Worm (Caenorhabditis elegans): ENCODE data around the gene pqn-83.

Gene pqn-83

DNA sequence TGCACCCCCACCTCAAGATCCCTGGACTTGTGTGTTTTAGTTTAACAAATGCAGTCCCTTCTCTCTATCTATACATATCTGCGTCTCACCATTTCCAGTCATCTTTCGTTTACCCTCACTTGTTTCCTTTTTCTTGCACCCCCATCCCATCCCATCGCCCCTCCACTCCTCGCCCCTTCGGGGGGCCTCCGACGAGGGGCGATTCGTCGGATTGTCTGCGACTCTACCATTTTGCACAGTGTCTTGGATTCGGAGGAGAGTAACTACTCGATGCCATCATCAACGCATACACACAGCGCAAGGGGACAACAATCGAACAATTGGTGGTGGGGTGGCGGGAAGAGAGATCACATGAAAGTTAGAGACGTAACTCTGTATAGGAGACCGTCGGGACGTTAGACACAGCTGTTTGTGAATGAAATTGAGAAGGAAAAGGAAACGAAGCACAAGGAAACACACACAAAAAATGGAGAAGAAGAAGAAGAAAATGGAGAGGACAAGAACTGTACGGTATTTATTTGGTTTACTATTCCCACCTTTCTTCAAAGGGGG lies 36.8 kb downstream of the pqn-83 start (continued):
- TF ChIP-seq Y105C5A.15 (GFP tag; IDR thresholded peaks at IDR 0.05) (0 out of 2 replicates have a peak, but pooled peaks have one; percentile 51), sdz-12 (GFP tag; optimal IDR thresholded peaks at IDR 0.05) (peak; percentile 2), ZK546.5 (tag; optimal IDR thresholded peaks at IDR 0.05) (no peak), egl-43 (GFP tag; IDR thresholded peaks at IDR 0.05) (peak; percentile 85), hlh-30 (tag; optimal IDR thresholded peaks at IDR 0.05; ENCODE audit: insufficient read depth) (peak; percentile 97), zfp-3 (GFP tag; conservative IDR thresholded peaks at IDR 0.05) (no peak), Y48G9A.11 (GFP tag; IDR thresholded peaks at IDR 0.05) (no peak), ceh-28 (tag; optimal IDR thresholded peaks at IDR 0.05) (peak; percentile 82), ceh-32 (tag; optimal IDR thresholded peaks at IDR 0.05; ENCODE audit: poor library complexity) (peak; percentile 27), ces-1 (GFP tag; optimal IDR thresholded peaks at IDR 0.05) (peak; percentile 51), ceh-20 (GFP tag; IDR thresholded peaks at IDR 0.05) (peak; percentile 89), dmd-8 (GFP tag; IDR thresholded peaks at IDR 0.05) (0 out of 2 replicates have a peak, but pooled peaks have one; percentile 40), daf-16 (GFP tag; optimal IDR thresholded peaks at IDR 0.05) (peak; percentile 31 to 77), daf-16 (tag; optimal IDR thresholded peaks at IDR 0.05) (peak; percentile 84), unc-62 (GFP tag; optimal IDR thresholded peaks at IDR 0.05 in 1 of 2) (peak in 1 of 2 experiments; percentile 97), unc-62 (tag; optimal IDR thresholded peaks at IDR 0.05) (peak; percentile 71), zag-1 (tag; optimal IDR thresholded peaks at IDR 0.05) (peak; percentile 28), madf-5 (GFP tag; IDR thresholded peaks at IDR 0.05) (no peak), gei-8 (GFP tag; optimal IDR thresholded peaks at IDR 0.05) (peak; percentile 37), ztf-11 (tag; optimal IDR thresholded peaks at IDR 0.05) (no peak), ceh-44 (GFP tag; IDR thresholded peaks at IDR 0.05) (no peak), daf-12 (tag; optimal IDR thresholded peaks at IDR 0.05) (no peak), hif-1 (tag; optimal IDR thresholded peaks at IDR 0.05) (peak; percentile 9 to 67), lir-3 (tag; optimal IDR thresholded peaks at IDR 0.05) (no peak), egl-27 (tag; optimal IDR thresholded peaks at IDR 0.05) (no peak), pha-4 (GFP tag; IDR thresholded peaks at IDR 0.05) (peak; percentile 47; the same call in 1 of the 2 replicates), pha-4 (tag; optimal IDR thresholded peaks at IDR 0.05) (peak; percentile 46), spr-3 (GFP tag; optimal IDR thresholded peaks at IDR 0.05) (peak; percentile 22), attf-4 (tag; optimal IDR thresholded peaks at IDR 0.05) (peak; percentile 29), mdt-29 (GFP tag; IDR thresholded peaks at IDR 0.05) (peak; percentile 21; the same call in 1 of the 2 replicates), nhr-76 (tag; optimal IDR thresholded peaks at IDR 0.05) (no peak), madf-9 (GFP tag; conservative IDR thresholded peaks at IDR 0.05) (0 out of 2 replicates have a peak, but pooled peaks have one; percentile 54), lim-7 (GFP tag; IDR thresholded peaks at IDR 0.05) (peak; percentile 19; the same call in 1 of the 2 replicates), daf-19 (GFP tag; conservative IDR thresholded peaks at IDR 0.05) (no peak), aly-2 (tag; optimal IDR thresholded peaks at IDR 0.05) (no peak), rbr-2 (tag; optimal IDR thresholded peaks at IDR 0.05) (peak; percentile 95), ceh-82 (tag; optimal IDR thresholded peaks at IDR 0.05) (no peak), vab-7 (GFP tag; IDR thresholded peaks at IDR 0.05) (peak; percentile 35; the same call in 1 of the 2 replicates), dpl-1 (GFP tag; optimal IDR thresholded peaks at IDR 0.05) (peak; percentile 64), lsy-2 (tag; optimal IDR thresholded peaks at IDR 0.05) (peak; percentile 87 to 89), nhr-25 (tag; optimal IDR thresholded peaks at IDR 0.05; ENCODE audit: borderline replicate concordance, insufficient read depth) (peak; percentile 70), daf-8 (GFP tag; IDR thresholded peaks at IDR 0.05) (no peak), zfp-2 (tag; optimal IDR thresholded peaks at IDR 0.05) (peak; percentile 6), ceh-62 (tag; optimal IDR thresholded peaks at IDR 0.05) (no peak), skn-1 (tag; optimal IDR thresholded peaks at IDR 0.05) (no peak), unc-130 (GFP tag; optimal IDR thresholded peaks at IDR 0.05) (no peak), ZK337.2 (GFP tag; IDR thresholded peaks at IDR 0.05) (no peak; the same call in 1 of the 2 replicates), spr-1 (tag; optimal IDR thresholded peaks at IDR 0.05) (peak; percentile 82), hmg-1.1 (GFP tag; IDR thresholded peaks at IDR 0.05) (peak; percentile 92), lin-1 (GFP tag; IDR thresholded peaks at IDR 0.05) (peak; percentile 59; the same call in 1 of the 2 replicates), nhr-48 (tag; optimal IDR thresholded peaks at IDR 0.05) (peak; percentile 79)

Measured in whole organism, L4 larva.